Fruit fly (Drosophila melanogaster): ENCODE results near the gene Wsck.

dm6 chr3R:24585042-24585698 lies 44.7 kb downstream of the Wsck start, which contains the start of the genes CG13625 and mld:
- TF ChIP-seq brk (GFP tag; optimal IDR thresholded peaks at IDR 0.05) (no peak), h (GFP tag; optimal IDR thresholded peaks at IDR 0.05) (peak; percentile 35), psq (GFP tag; optimal IDR thresholded peaks at IDR 0.05) (no peak), Hr78 (GFP tag; optimal IDR thresholded peaks at IDR 0.05) (no peak)

Data from whole organism, wandering third instar larva.